Worm (Caenorhabditis elegans) whole organism, young adult: ENCODE results near the gene sfxn-1.3.

Source experiments
- F10E7.11 ChIP-seq: sonication (generic microtip); optimal IDR thresholded peaks from 2 replicates; lab custom pipeline; 2017; ENCODE audit warnings: mild to moderate bottlenecking, missing genetic modification characterization, moderate library complexity, missing compliant biosample characterization
- F33H1.4 ChIP-seq: fragments of 200-800 bp; sonication (Bioruptor generic); IDR thresholded peaks from 2 replicates; pipeline ENCODE4 v1.3.6; 2022; ENCODE audit warnings: missing genetic modification reagents, missing genetic modification characterization, missing compliant biosample characterization
- F49E8.2 ChIP-seq: sonication (generic microtip); optimal IDR thresholded peaks from 3 replicates; lab custom pipeline; 2017; ENCODE audit warnings: missing genetic modification characterization, mild to moderate bottlenecking, missing compliant biosample characterization, antibody characterized with exemption, moderate library complexity; ENCODE audit not compliant: insufficient read depth
- ama-1 ChIP-seq, 3 experiments: fragments of 150-350 bp in 1 of 3; sonication (generic microtip) in 2 of 3; optimal IDR thresholded peaks; 2 replicates each; lab custom pipeline; 2014 to 2018; ENCODE audit warnings: missing biosample characterization in 2 of 3, missing genetic modification characterization in 2 of 3, missing genetic modification reagents in 2 of 3
- cebp-1 ChIP-seq, 2 experiments: fragments of 200-800 bp in 1 of 2; sonication (Bioruptor generic) in 1 of 2; sonication (generic microtip) in 1 of 2; IDR thresholded peaks in 1 of 2; optimal IDR thresholded peaks in 1 of 2; 2 replicates each; pipeline versions ENCODE4 v1.3.6 to Lab custom; 2017 to 2022; ENCODE audit warnings: missing compliant biosample characterization in 2 of 2, missing genetic modification characterization in 2 of 2, mild to moderate bottlenecking in 1 of 2, missing genetic modification reagents in 1 of 2, moderate library complexity in 1 of 2
- hmg-1.2 ChIP-seq: fragments of 200-800 bp; sonication (Bioruptor generic); IDR thresholded peaks from 2 replicates; pipeline ENCODE4 v1.3.6; 2022; ENCODE audit warnings: missing genetic modification reagents, missing genetic modification characterization, missing compliant biosample characterization
- madf-10 ChIP-seq: sonication (generic microtip); optimal IDR thresholded peaks from 2 replicates; lab custom pipeline; 2016; ENCODE audit warnings: mild to moderate bottlenecking, missing genetic modification characterization, missing compliant biosample characterization
- nfya-2 ChIP-seq: fragments of 200-800 bp; sonication (Bioruptor generic); IDR thresholded peaks from 2 replicates; pipeline ENCODE4 v1.3.6; 2022; ENCODE audit warnings: missing genetic modification reagents, missing genetic modification characterization, missing compliant biosample characterization
- nfyb-1 ChIP-seq: fragments of 200-800 bp; sonication (Bioruptor generic); IDR thresholded peaks from 2 replicates; pipeline ENCODE4 v1.3.6; 2022; ENCODE audit warnings: missing genetic modification reagents, missing genetic modification characterization, missing compliant biosample characterization
- rpc-1 ChIP-seq, 2 experiments: fragments of 150-350 bp in 1 of 2; sonication (generic microtip) in 1 of 2; optimal IDR thresholded peaks; 2 replicates each; lab custom pipeline; 2014 to 2018; ENCODE audit warnings: missing biosample characterization in 1 of 2, missing genetic modification characterization in 1 of 2, missing genetic modification reagents in 1 of 2, missing genotype in 1 of 2
- ztf-26 ChIP-seq: sonication (generic microtip); optimal IDR thresholded peaks from 2 replicates; lab custom pipeline; 2017; ENCODE audit warnings: missing genetic modification characterization, missing compliant biosample characterization

The sfxn-1.3 gene

DNA sequence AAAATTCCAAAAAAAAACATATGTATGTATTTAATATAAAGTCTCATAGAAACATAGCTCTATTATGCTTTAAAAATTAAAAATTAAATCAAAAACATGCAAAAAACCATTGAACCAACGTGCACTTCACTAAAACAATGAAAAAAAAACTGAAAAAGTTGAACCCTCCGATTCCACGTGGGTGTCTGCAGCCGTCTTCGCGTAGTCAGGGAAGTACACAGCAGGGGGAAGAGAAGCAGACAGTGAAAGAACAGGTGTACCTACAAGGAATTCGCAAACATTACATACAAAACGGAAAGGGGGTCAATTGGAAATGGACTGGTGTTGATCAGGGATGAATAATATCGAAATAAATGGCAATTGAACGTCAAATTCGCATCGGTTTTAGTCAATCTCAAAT lies 47.3 kb downstream of the sfxn-1.3 start:
- TF ChIP-seq nfyb-1: no peak
- no peak for TF ChIP-seq madf-10 (tag; lab: Kevin White, UChicago)
- no peak for TF ChIP-seq F10E7.11 (tag; lab: Kevin White, UChicago)
- no peak for TF ChIP-seq cebp-1 (GFP tag; IDR thresholded peaks at IDR 0.05; lab: Robert Waterston, UW)
- no peak for TF ChIP-seq cebp-1 (tag; optimal IDR thresholded peaks at IDR 0.05; lab: Kevin White, UChicago)
- no peak for TF ChIP-seq F33H1.4 (GFP tag; lab: Robert Waterston, UW)

DNA sequence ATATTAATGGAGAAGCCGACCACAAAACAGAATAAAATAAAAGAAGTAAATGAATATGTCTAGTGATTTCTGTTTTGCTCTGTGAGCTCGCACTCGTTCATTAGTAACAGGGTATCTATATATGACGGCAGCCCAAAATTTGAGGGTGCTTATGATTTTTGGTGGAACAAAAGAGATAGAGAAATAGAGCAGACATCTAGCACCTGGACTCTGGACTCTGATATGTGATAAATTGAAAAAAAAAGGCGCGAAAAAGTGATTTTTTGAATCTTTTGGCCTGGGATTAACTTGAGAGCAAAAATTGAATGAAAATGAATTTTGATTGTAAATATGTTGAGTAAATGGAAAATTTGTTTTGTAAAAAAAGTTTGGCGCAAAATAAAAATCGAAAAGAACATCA lies 50.0 kb downstream of the sfxn-1.3 start, which contains the start of gene nhr-283:
TSS of gene nhr-283 (minus strand) at position 101 of the 400 bp plus-strand sequence.
- no peak for TF ChIP-seq ztf-26 (tag; lab: Kevin White, UChicago)
- TF ChIP-seq hmg-1.2 (GFP tag; lab: Robert Waterston, UW): no peak
- TF ChIP-seq rpc-1 (optimal IDR thresholded peaks at IDR 0.05; lab: Kevin White, UChicago): no peak
- TF ChIP-seq rpc-1 (tag; optimal IDR thresholded peaks at IDR 0.05; lab: Kevin White, UChicago): no peak
- TF ChIP-seq ama-1 (optimal IDR thresholded peaks at IDR 0.05; lab: Kevin White, UChicago): no peak
- no peak for TF ChIP-seq ama-1 (GFP tag; optimal IDR thresholded peaks at IDR 0.05; lab: Kevin White, UChicago)
- no peak for TF ChIP-seq F49E8.2 (tag; lab: Kevin White, UChicago)
- TF ChIP-seq nfya-2: no peak
